Worm (Caenorhabditis elegans): ENCODE results near the gene F29C4.4.
"Not testable (repeated sequence)": the region's sequence is repeated elsewhere in the genome, so short reads cannot be mapped to it uniquely, and the experiment has no call there.

The F29C4.4 gene

DNA sequence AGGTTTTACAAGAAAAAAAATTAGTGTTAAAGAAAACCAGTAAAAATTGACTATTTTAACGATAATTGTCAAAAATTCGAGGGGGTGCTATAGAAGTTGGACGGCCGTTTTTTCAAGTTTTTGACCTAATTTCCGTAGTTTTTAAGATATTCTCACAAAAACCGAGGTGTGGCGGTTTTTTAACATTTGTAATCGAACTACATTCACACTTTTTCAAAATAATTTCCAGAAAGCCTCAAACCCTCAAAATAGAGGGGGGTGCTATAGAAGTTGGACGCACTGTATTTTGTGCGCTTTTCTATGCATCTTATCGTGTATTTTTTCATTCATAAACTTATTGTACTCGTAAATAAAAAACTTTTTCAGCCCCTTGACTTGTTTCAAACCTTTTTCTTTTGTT, at the start of gene F29C4.4:
Gene F29C4.4, plus strand, starts transcription at position 301 of the 400 bp plus-strand sequence.
- not testable (repeated sequence) for TF ChIP-seq cog-1 (tag; optimal IDR thresholded peaks at IDR 0.05); ztf-29 (GFP tag; IDR thresholded peaks at IDR 0.05); ztf-23 (GFP tag; IDR thresholded peaks at IDR 0.05)

ce11 chrIV:71266-71665, 40.2 kb upstream of the F29C4.4 start:
- TF ChIP-seq T22C8.4 (GFP tag; IDR thresholded peaks at IDR 0.05): no peak
- TF ChIP-seq ztf-23 (GFP tag; IDR thresholded peaks at IDR 0.05): no peak
- TF ChIP-seq ref-1 (GFP tag; conservative IDR thresholded peaks at IDR 0.05): no peak
- TF ChIP-seq med-1 (GFP tag; optimal IDR thresholded peaks at IDR 0.05; ENCODE audit: insufficient read depth): no peak
- TF ChIP-seq flt-1 (GFP tag; IDR thresholded peaks at IDR 0.05): no peak
- TF ChIP-seq ztf-29 (GFP tag; IDR thresholded peaks at IDR 0.05): no peak
- TF ChIP-seq tab-1 (GFP tag; IDR thresholded peaks at IDR 0.05): no peak
- no peak for TF ChIP-seq klf-2 (GFP tag; conservative IDR thresholded peaks at IDR 0.05)
- TF ChIP-seq cog-1 (tag; optimal IDR thresholded peaks at IDR 0.05): no peak

ce11 chrIV:73175-73574, 38.3 kb upstream of the F29C4.4 start:
- no peak for TF ChIP-seq flt-1 (GFP tag; IDR thresholded peaks at IDR 0.05)

ce11 chrIV:76070-76469, 35.4 kb upstream of the F29C4.4 start, which contains the start of gene T05C7.8:
Gene T05C7.8 (plus strand): TSS chrIV:76370.
- no peak for TF ChIP-seq med-1 (GFP tag; optimal IDR thresholded peaks at IDR 0.05; ENCODE audit: insufficient read depth)
- no peak for TF ChIP-seq T22C8.4 (GFP tag; IDR thresholded peaks at IDR 0.05)
- TF ChIP-seq cog-1 (tag; optimal IDR thresholded peaks at IDR 0.05): no peak
- TF ChIP-seq ztf-29 (GFP tag; IDR thresholded peaks at IDR 0.05): no peak

- TF ChIP-seq ztf-23 (GFP tag; IDR thresholded peaks at IDR 0.05) (no peak), klf-2 (GFP tag; conservative IDR thresholded peaks at IDR 0.05) (no peak), ztf-29 (GFP tag; IDR thresholded peaks at IDR 0.05) (no peak), tab-1 (GFP tag; IDR thresholded peaks at IDR 0.05) (no peak), med-1 (GFP tag; optimal IDR thresholded peaks at IDR 0.05; ENCODE audit: insufficient read depth) (no peak), cog-1 (tag; optimal IDR thresholded peaks at IDR 0.05) (no peak), T22C8.4 (GFP tag; IDR thresholded peaks at IDR 0.05) (no peak), ref-1 (GFP tag; conservative IDR thresholded peaks at IDR 0.05) (no peak), flt-1 (GFP tag; IDR thresholded peaks at IDR 0.05) (no peak)
Measured at ce11 chrIV:77421-77820, 34.1 kb upstream of the F29C4.4 start.

ce11 chrIV:78206-78605, 33.3 kb upstream of the F29C4.4 start:
- TF ChIP-seq cog-1 (tag; optimal IDR thresholded peaks at IDR 0.05) (no peak), med-1 (GFP tag; optimal IDR thresholded peaks at IDR 0.05; ENCODE audit: insufficient read depth) (no peak), ztf-29 (GFP tag; IDR thresholded peaks at IDR 0.05) (no peak), flt-1 (GFP tag; IDR thresholded peaks at IDR 0.05) (no peak), T22C8.4 (GFP tag; IDR thresholded peaks at IDR 0.05) (no peak), ztf-23 (GFP tag; IDR thresholded peaks at IDR 0.05) (no peak), ref-1 (GFP tag; conservative IDR thresholded peaks at IDR 0.05) (no peak), klf-2 (GFP tag; conservative IDR thresholded peaks at IDR 0.05) (no peak), tab-1 (GFP tag; IDR thresholded peaks at IDR 0.05) (no peak)

DNA sequence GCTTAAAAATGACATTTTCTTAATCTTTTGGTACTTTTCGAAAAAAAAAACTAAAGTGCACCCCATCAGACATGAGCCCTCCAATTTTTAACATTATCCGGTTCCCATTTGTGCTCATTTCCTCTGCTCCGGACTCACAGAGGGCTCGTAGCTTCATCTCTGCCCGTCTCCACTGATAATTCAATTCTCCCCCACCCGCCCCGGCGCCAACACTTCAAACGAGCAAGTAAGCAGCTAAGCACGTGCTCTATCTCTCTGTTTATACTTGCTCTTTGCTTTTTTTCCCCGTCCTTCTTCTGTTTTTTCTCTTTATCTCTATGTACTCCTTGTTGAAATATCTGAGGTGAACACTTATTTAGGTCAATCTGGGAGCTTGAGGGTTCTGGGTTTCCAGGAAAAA, 32.3 kb upstream of the F29C4.4 start, which contains the start of gene T05C7.9:
Gene T05C7.9, plus strand, starts transcription at position 72 of the 400 bp plus-strand sequence.
- TF ChIP-seq ztf-29 (GFP tag; IDR thresholded peaks at IDR 0.05) (no peak), flt-1 (GFP tag; IDR thresholded peaks at IDR 0.05) (no peak), cog-1 (tag; optimal IDR thresholded peaks at IDR 0.05) (no peak), ref-1 (GFP tag; conservative IDR thresholded peaks at IDR 0.05) (no peak), tab-1 (GFP tag; IDR thresholded peaks at IDR 0.05) (no peak), T22C8.4 (GFP tag; IDR thresholded peaks at IDR 0.05) (no peak), ztf-23 (GFP tag; IDR thresholded peaks at IDR 0.05) (no peak), med-1 (GFP tag; optimal IDR thresholded peaks at IDR 0.05; ENCODE audit: insufficient read depth) (no peak), klf-2 (GFP tag; conservative IDR thresholded peaks at IDR 0.05) (no peak)

- no peak for TF ChIP-seq T22C8.4 (GFP tag; IDR thresholded peaks at IDR 0.05)
- no peak for TF ChIP-seq med-1 (GFP tag; optimal IDR thresholded peaks at IDR 0.05; ENCODE audit: insufficient read depth)
- no peak for TF ChIP-seq tab-1 (GFP tag; IDR thresholded peaks at IDR 0.05)
- TF ChIP-seq ztf-23 (GFP tag; IDR thresholded peaks at IDR 0.05): no peak
- no peak for TF ChIP-seq cog-1 (tag; optimal IDR thresholded peaks at IDR 0.05)
- no peak for TF ChIP-seq ref-1 (GFP tag; conservative IDR thresholded peaks at IDR 0.05)
- TF ChIP-seq flt-1 (GFP tag; IDR thresholded peaks at IDR 0.05): no peak
- no peak for TF ChIP-seq ztf-29 (GFP tag; IDR thresholded peaks at IDR 0.05)
- no peak for TF ChIP-seq klf-2 (GFP tag; conservative IDR thresholded peaks at IDR 0.05)
Measured at ce11 chrIV:80943-81342, 30.5 kb upstream of the F29C4.4 start.

DNA sequence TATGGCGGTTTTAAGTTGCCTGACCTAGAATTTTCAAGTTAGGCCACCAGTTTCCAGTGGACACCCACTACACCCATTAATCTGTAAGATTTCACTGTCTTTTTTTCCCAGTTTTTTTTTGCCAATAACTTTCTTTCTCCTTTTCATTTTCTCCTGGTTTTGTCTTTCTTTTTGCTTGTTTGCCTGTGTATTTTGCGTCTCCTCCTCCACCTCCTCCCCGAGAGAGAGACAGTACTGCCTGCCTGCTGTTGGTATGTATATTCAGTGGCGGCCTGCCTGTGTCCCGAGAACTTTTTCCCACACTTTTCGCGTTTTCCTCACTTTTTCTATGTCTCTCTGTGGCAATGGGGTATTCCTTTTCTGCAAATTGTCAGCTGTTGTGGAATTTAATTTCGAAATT, 30.0 kb upstream of the F29C4.4 start:
- TF ChIP-seq med-1 (GFP tag; optimal IDR thresholded peaks at IDR 0.05; ENCODE audit: insufficient read depth) (no peak), klf-2 (GFP tag; conservative IDR thresholded peaks at IDR 0.05) (no peak), tab-1 (GFP tag; IDR thresholded peaks at IDR 0.05) (no peak), ztf-23 (GFP tag; IDR thresholded peaks at IDR 0.05) (peak; percentile 51; the same call in 1 of the 2 replicates), cog-1 (tag; optimal IDR thresholded peaks at IDR 0.05) (no peak)

ce11 chrIV:82309-82708, 29.2 kb upstream of the F29C4.4 start:
- TF ChIP-seq cog-1 (tag; optimal IDR thresholded peaks at IDR 0.05) (no peak), ref-1 (GFP tag; conservative IDR thresholded peaks at IDR 0.05) (no peak), flt-1 (GFP tag; IDR thresholded peaks at IDR 0.05) (no peak), klf-2 (GFP tag; conservative IDR thresholded peaks at IDR 0.05) (no peak), T22C8.4 (GFP tag; IDR thresholded peaks at IDR 0.05) (no peak), tab-1 (GFP tag; IDR thresholded peaks at IDR 0.05) (no peak)

ce11 chrIV:86744-87143, 24.7 kb upstream of the F29C4.4 start:
- TF ChIP-seq cog-1 (tag; optimal IDR thresholded peaks at IDR 0.05) (no peak), ztf-23 (GFP tag; IDR thresholded peaks at IDR 0.05) (no peak), ztf-29 (GFP tag; IDR thresholded peaks at IDR 0.05) (no peak), flt-1 (GFP tag; IDR thresholded peaks at IDR 0.05) (no peak), T22C8.4 (GFP tag; IDR thresholded peaks at IDR 0.05) (no peak), med-1 (GFP tag; optimal IDR thresholded peaks at IDR 0.05; ENCODE audit: insufficient read depth) (no peak), ref-1 (GFP tag; conservative IDR thresholded peaks at IDR 0.05) (no peak), klf-2 (GFP tag; conservative IDR thresholded peaks at IDR 0.05) (no peak)
